Fruit fly (Drosophila melanogaster) whole organism, embryonic: ENCODE results near the gene Gale.

ENCODE experiments used
- CG10565 ChIP-seq: fragments of 200-800 bp; sonication (Bioruptor generic); optimal IDR thresholded peaks from 3 replicates; lab custom pipeline; 2016; ENCODE audit warnings: missing biosample characterization, mild to moderate bottlenecking, missing genetic modification characterization
- CG11504 ChIP-seq: fragments of 200-800 bp; sonication (Bioruptor generic); optimal IDR thresholded peaks from 3 replicates; lab custom pipeline; 2019; ENCODE audit warnings: missing biosample characterization, mild to moderate bottlenecking, missing genetic modification characterization, moderate library complexity
- CG11723 ChIP-seq: fragments of 200-800 bp; sonication (Bioruptor generic); optimal IDR thresholded peaks from 2 replicates; lab custom pipeline; 2017; ENCODE audit warnings: missing biosample characterization, mild to moderate bottlenecking, missing genetic modification characterization
- CG12071 ChIP-seq: fragments of 200-800 bp; sonication (Bioruptor generic); optimal IDR thresholded peaks from 3 replicates; lab custom pipeline; 2018; ENCODE audit warnings: missing biosample characterization, mild to moderate bottlenecking, missing genetic modification characterization
- CG12659 ChIP-seq: fragments of 200-800 bp; sonication (Bioruptor generic); optimal IDR thresholded peaks from 3 replicates; lab custom pipeline; 2017; ENCODE audit warnings: mild to moderate bottlenecking, missing biosample characterization, missing genetic modification reagents, missing genetic modification characterization
- CG13123 ChIP-seq: fragments of 200-800 bp; sonication (Bioruptor generic); optimal IDR thresholded peaks from 2 replicates; lab custom pipeline; 2016; ENCODE audit warnings: missing biosample characterization, missing genetic modification characterization
- CG13424 ChIP-seq: fragments of 200-800 bp; sonication (Bioruptor generic); optimal IDR thresholded peaks from 2 replicates; lab custom pipeline; 2019; ENCODE audit warnings: missing biosample characterization, mild to moderate bottlenecking, missing genetic modification characterization, moderate library complexity
- CG13775 ChIP-seq: fragments of 200-800 bp; sonication (Bioruptor generic); optimal IDR thresholded peaks from 3 replicates; lab custom pipeline; 2017; ENCODE audit warnings: missing biosample characterization, mild to moderate bottlenecking, missing genetic modification characterization
- CG13894 ChIP-seq: fragments of 200-800 bp; sonication (Bioruptor generic); optimal IDR thresholded peaks from 3 replicates; lab custom pipeline; 2018; ENCODE audit warnings: missing biosample characterization, mild to moderate bottlenecking, missing genetic modification characterization, moderate library complexity
- CG14710 ChIP-seq: fragments of 200-800 bp; sonication (Bioruptor generic); optimal IDR thresholded peaks from 3 replicates; lab custom pipeline; 2019; ENCODE audit warnings: missing biosample characterization, mild to moderate bottlenecking, missing genetic modification characterization, moderate library complexity
- CG17361 ChIP-seq: fragments of 200-800 bp; sonication (Bioruptor generic); IDR thresholded peaks from 3 replicates; pipeline ENCODE4 v1.3.6; 2022; ENCODE audit warnings: missing biosample characterization, missing genetic modification characterization
- CG17385 ChIP-seq: fragments of 200-800 bp; sonication (Bioruptor generic); optimal IDR thresholded peaks from 3 replicates; lab custom pipeline; 2018; ENCODE audit warnings: missing biosample characterization, mild to moderate bottlenecking, missing genetic modification characterization
- CG17829 ChIP-seq: fragments of 200-800 bp; optimal IDR thresholded peaks from 2 replicates; lab custom pipeline; 2019; ENCODE audit warnings: missing biosample characterization, mild to moderate bottlenecking, missing genetic modification characterization, moderate library complexity
- CG2199 ChIP-seq: fragments of 200-800 bp; sonication (Bioruptor generic); IDR thresholded peaks from 3 replicates; pipeline ENCODE4 v1.3.6; 2022; ENCODE audit warnings: missing biosample characterization, missing genetic modification characterization
- CG2678 ChIP-seq: fragments of 200-800 bp; sonication (Bioruptor generic); optimal IDR thresholded peaks from 3 replicates; lab custom pipeline; 2019; ENCODE audit warnings: missing biosample characterization, mild to moderate bottlenecking, missing genetic modification characterization, moderate library complexity
- CG30403 ChIP-seq: fragments of 200-800 bp; sonication (Bioruptor generic); optimal IDR thresholded peaks from 3 replicates; lab custom pipeline; 2016; ENCODE audit warnings: missing biosample characterization, missing genetic modification characterization
- CG31365 ChIP-seq: fragments of 200-800 bp; sonication (Bioruptor generic); optimal IDR thresholded peaks from 2 replicates; lab custom pipeline; 2018; ENCODE audit warnings: missing biosample characterization, mild to moderate bottlenecking, missing genetic modification characterization
- CG3995 ChIP-seq: fragments of 200-800 bp; sonication (Bioruptor generic); optimal IDR thresholded peaks from 3 replicates; lab custom pipeline; 2016; ENCODE audit warnings: missing biosample characterization, missing genetic modification characterization
- CG4282 ChIP-seq: fragments of 200-800 bp; sonication (Bioruptor generic); optimal IDR thresholded peaks from 2 replicates; lab custom pipeline; 2016; ENCODE audit warnings: missing biosample characterization, missing genetic modification characterization
- CG4707 ChIP-seq: fragments of 200-800 bp; sonication (Bioruptor generic); optimal IDR thresholded peaks from 2 replicates; lab custom pipeline; 2018; ENCODE audit warnings: missing biosample characterization, mild to moderate bottlenecking, missing genetic modification characterization, moderate library complexity
- CG8478 ChIP-seq: fragments of >200 bp; optimal IDR thresholded peaks from 2 replicates; lab custom pipeline; 2018
- Doc2 ChIP-seq: fragments of 200-800 bp; sonication (Bioruptor generic); IDR thresholded peaks from 2 replicates; pipeline ENCODE4 v1.3.6; 2022; ENCODE audit warnings: missing biosample characterization, missing genetic modification characterization
- HLHmδ ChIP-seq: fragments of 200-800 bp; sonication (Bioruptor generic); optimal IDR thresholded peaks from 2 replicates; lab custom pipeline; 2018; ENCODE audit warnings: missing biosample characterization, mild to moderate bottlenecking, missing genetic modification characterization, moderate library complexity
- Hr51 ChIP-seq, 2 experiments: fragments of 200-800 bp; sonication (Bioruptor generic); optimal IDR thresholded peaks; 2 replicates in 1 of 2; 3 replicates in 1 of 2; lab custom pipeline; 2016 to 2018; ENCODE audit warnings: missing biosample characterization in 2 of 2, missing genetic modification characterization in 2 of 2, mild to moderate bottlenecking in 1 of 2, moderate library complexity in 1 of 2
- Kr ChIP-seq: fragments of 200-800 bp; sonication (Bioruptor generic); optimal IDR thresholded peaks from 2 replicates; lab custom pipeline; 2017; ENCODE audit warnings: missing biosample characterization, mild to moderate bottlenecking, missing genetic modification characterization
- MBD-R2 ChIP-seq: fragments of 200-800 bp; sonication (Bioruptor generic); IDR thresholded peaks from 2 replicates; pipeline ENCODE4 v1.3.6; 2022; ENCODE audit warnings: missing biosample characterization, missing genetic modification characterization
- Mad ChIP-seq: fragments of 200-800 bp; sonication (Bioruptor generic); optimal IDR thresholded peaks from 2 replicates; lab custom pipeline; 2016; ENCODE audit warnings: missing biosample characterization, missing genetic modification characterization
- Meics ChIP-seq: fragments of 200-800 bp; sonication (Bioruptor generic); optimal IDR thresholded peaks from 2 replicates; lab custom pipeline; 2017; ENCODE audit warnings: missing biosample characterization, mild to moderate bottlenecking, missing genetic modification characterization
- Nf-YA ChIP-seq: fragments of 200-800 bp; sonication (Bioruptor generic); IDR thresholded peaks from 2 replicates; pipeline ENCODE4 v1.3.6; 2022; ENCODE audit warnings: missing biosample characterization, missing genetic modification characterization
- Oaz ChIP-seq: fragments of 200-800 bp; sonication (Bioruptor generic); IDR thresholded peaks from 2 replicates; pipeline ENCODE4 v1.3.6; 2022; ENCODE audit warnings: missing biosample characterization, missing genetic modification characterization
- Sox100B ChIP-seq: fragments of 200-800 bp; sonication (Bioruptor generic); optimal IDR thresholded peaks from 3 replicates; lab custom pipeline; 2018; ENCODE audit warnings: missing biosample characterization, mild to moderate bottlenecking, missing genetic modification characterization
- Sox102F ChIP-seq: fragments of 200-800 bp; sonication (Bioruptor generic); optimal IDR thresholded peaks from 2 replicates; lab custom pipeline; 2018; ENCODE audit warnings: missing biosample characterization, mild to moderate bottlenecking, missing genetic modification characterization, moderate library complexity
- Usf ChIP-seq: fragments of 200-800 bp; sonication (Bioruptor generic); optimal IDR thresholded peaks from 2 replicates; lab custom pipeline; 2017; ENCODE audit warnings: missing genotype, missing biosample characterization, missing genetic modification characterization
- corto ChIP-seq: fragments of 200-800 bp; sonication (Bioruptor generic); optimal IDR thresholded peaks from 2 replicates; lab custom pipeline; 2016; ENCODE audit warnings: missing biosample characterization, mild to moderate bottlenecking, missing genetic modification characterization, moderate library complexity
- crc ChIP-seq: fragments of 200-800 bp; sonication (Bioruptor generic); optimal IDR thresholded peaks from 2 replicates; lab custom pipeline; 2016; ENCODE audit warnings: missing biosample characterization, missing genetic modification characterization
- gem ChIP-seq: fragments of 200-800 bp; sonication (Bioruptor generic); optimal IDR thresholded peaks from 2 replicates; lab custom pipeline; 2019; ENCODE audit warnings: missing biosample characterization, mild to moderate bottlenecking, missing genetic modification characterization, moderate library complexity
- grn ChIP-seq: fragments of 200-800 bp; sonication (Bioruptor generic); optimal IDR thresholded peaks from 3 replicates; lab custom pipeline; 2017; ENCODE audit warnings: missing biosample characterization, missing genetic modification characterization
- her ChIP-seq: fragments of 200-800 bp; sonication (Bioruptor generic); optimal IDR thresholded peaks from 2 replicates; lab custom pipeline; 2016; ENCODE audit warnings: missing biosample characterization, missing genetic modification characterization
- jigr1 ChIP-seq: fragments of 200-800 bp; sonication (Bioruptor generic); IDR thresholded peaks from 3 replicates; pipeline ENCODE4 v1.3.6; 2022; ENCODE audit warnings: missing biosample characterization, missing genetic modification characterization
- kay ChIP-seq: fragments of 200-800 bp; sonication (Bioruptor generic); optimal IDR thresholded peaks from 2 replicates; lab custom pipeline; 2016; ENCODE audit warnings: missing biosample characterization, missing genetic modification characterization
- lbe ChIP-seq: fragments of 200-800 bp; sonication (Bioruptor generic); optimal IDR thresholded peaks from 2 replicates; lab custom pipeline; 2016; ENCODE audit warnings: missing biosample characterization, mild to moderate bottlenecking, missing genetic modification characterization
- lola ChIP-seq, 3 experiments: fragments of >200 bp in 2 of 3; fragments of 200-800 bp in 1 of 3; sonication (Bioruptor generic) in 1 of 3; optimal IDR thresholded peaks; 2 replicates each; lab custom pipeline; 2017 to 2019; ENCODE audit warnings: missing biosample characterization in 3 of 3, missing genetic modification characterization in 3 of 3, mild to moderate bottlenecking in 1 of 3, moderate library complexity in 1 of 3
- luna ChIP-seq: fragments of 200-800 bp; sonication (Bioruptor generic); optimal IDR thresholded peaks from 2 replicates; lab custom pipeline; 2016; ENCODE audit warnings: missing biosample characterization, missing genetic modification characterization
- mld ChIP-seq: fragments of 200-800 bp; sonication (Bioruptor generic); IDR thresholded peaks from 3 replicates; pipeline ENCODE4 v1.3.6; 2022; ENCODE audit warnings: missing biosample characterization, missing genetic modification characterization; ENCODE audit not compliant: partially characterized antibody
- nau ChIP-seq: fragments of 200-800 bp; sonication (Bioruptor generic); optimal IDR thresholded peaks from 3 replicates; lab custom pipeline; 2017; ENCODE audit warnings: missing biosample characterization, mild to moderate bottlenecking, missing genetic modification characterization, missing genetic modification reagents
- nerfin-1 ChIP-seq: fragments of 200-800 bp; sonication (Bioruptor generic); optimal IDR thresholded peaks from 3 replicates; lab custom pipeline; 2019; ENCODE audit warnings: missing biosample characterization, mild to moderate bottlenecking, missing genetic modification characterization, moderate library complexity
- pnt ChIP-seq: fragments of 200-800 bp; sonication (Bioruptor generic); optimal IDR thresholded peaks from 3 replicates; lab custom pipeline; 2016; ENCODE audit warnings: missing biosample characterization, missing genetic modification characterization
- schlank ChIP-seq: fragments of 200-800 bp; sonication (Bioruptor generic); optimal IDR thresholded peaks from 2 replicates; lab custom pipeline; 2018; ENCODE audit warnings: missing biosample characterization, mild to moderate bottlenecking, missing genetic modification characterization
- stc ChIP-seq: fragments of 200-800 bp; sonication (Bioruptor generic); IDR thresholded peaks from 2 replicates; pipeline ENCODE4 v1.3.6; 2022; ENCODE audit warnings: missing biosample characterization, missing genetic modification characterization
- wor ChIP-seq: fragments of 200-800 bp; sonication (Bioruptor generic); IDR thresholded peaks from 2 replicates; pipeline ENCODE4 v1.3.6; 2022; ENCODE audit warnings: missing biosample characterization, missing genetic modification characterization

The Gale gene

DNA sequence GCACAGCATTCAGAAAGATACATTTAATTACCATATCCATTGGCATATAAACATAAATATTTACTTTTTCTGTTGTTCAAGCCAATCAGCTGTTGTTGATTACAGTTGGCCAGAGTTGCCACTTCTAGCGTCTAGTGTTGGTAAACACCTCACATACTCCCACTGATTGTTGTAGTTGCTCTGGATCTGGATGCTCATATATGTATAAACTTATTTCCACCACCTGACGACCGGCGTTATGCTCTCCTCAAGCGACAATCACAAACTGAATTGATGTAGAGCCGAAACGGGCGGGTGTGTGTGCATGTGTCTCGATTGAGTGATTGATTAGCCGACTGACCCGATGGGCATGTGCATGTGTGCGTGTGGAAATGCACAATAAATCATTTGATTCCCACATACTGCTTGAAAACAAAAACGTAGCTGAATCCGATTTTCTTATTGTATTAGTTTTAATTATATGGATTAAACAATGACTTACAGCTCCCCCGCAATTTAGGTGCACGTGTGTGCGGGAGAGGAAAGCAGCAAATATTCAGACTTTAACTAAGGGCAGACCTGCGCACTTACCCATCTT, 33.5 kb downstream of the Gale start (continued):
- TF ChIP-seq wor (GFP tag; lab: Robert Waterston, UW) (no peak), her (GFP tag; lab: Kevin White, UChicago) (no peak), CG4282 (GFP tag; lab: Kevin White, UChicago) (peak; percentile 32), CG8478 (lab: Kevin White, UChicago) (no peak), lbe (no peak), CG13894 (tag; lab: Kevin White, UChicago) (peak; percentile 75), CG10565 (no peak), corto (no peak), nau (GFP tag; lab: Kevin White, UChicago) (peak; percentile 37), CG2678 (tag; lab: Kevin White, UChicago) (peak; percentile 47), Hr51 (GFP tag; optimal IDR thresholded peaks at IDR 0.05; lab: Kevin White, UChicago) (peak; percentile 26 to 60), grn (peak; percentile 68), CG11504 (peak; percentile 48), CG4707 (GFP tag; lab: Kevin White, UChicago) (peak; percentile 11), Sox100B (GFP tag; lab: Kevin White, UChicago) (no peak), crc (GFP tag; lab: Kevin White, UChicago) (no peak), CG13775 (no peak), Usf (no peak), Nf-YA (GFP tag; lab: Robert Waterston, UW) (no peak), Doc2 (GFP tag; lab: Robert Waterston, UW) (no peak), CG11723 (GFP tag; lab: Kevin White, UChicago) (no peak), CG17385 (GFP tag; lab: Kevin White, UChicago) (peak; percentile 35), HLHmδ (GFP tag; lab: Kevin White, UChicago) (no peak), Mad (peak; percentile 0), CG13424 (peak; percentile 24), lola (GFP tag; optimal IDR thresholded peaks at IDR 0.05; lab: Kevin White, UChicago) (no peak), schlank (tag; lab: Kevin White, UChicago) (no peak), gem (no peak), kay (GFP tag; lab: Kevin White, UChicago) (no peak), CG12071 (GFP tag; lab: Kevin White, UChicago) (peak; percentile 44), jigr1 (no peak), Sox102F (GFP tag; lab: Kevin White, UChicago) (no peak), mld (no peak), pnt (GFP tag; lab: Kevin White, UChicago) (no peak), luna (no peak), CG3995 (GFP tag; lab: Kevin White, UChicago) (no peak), Oaz (GFP tag; lab: Robert Waterston, UW) (no peak), CG2199 (peak; percentile 81; the same call in 1 of the 3 replicates), stc (GFP tag; lab: Robert Waterston, UW) (no peak), CG13123 (GFP tag; lab: Kevin White, UChicago) (no peak), MBD-R2 (GFP tag; lab: Robert Waterston, UW) (peak; percentile 89), CG14710 (peak; percentile 45), CG17829 (tag; lab: Kevin White, UChicago) (peak; percentile 43), Kr (GFP tag; lab: Kevin White, UChicago) (no peak), CG12659 (GFP tag; lab: Kevin White, UChicago) (peak; percentile 80), CG31365 (tag; lab: Kevin White, UChicago) (peak; percentile 59), nerfin-1 (tag; lab: Kevin White, UChicago) (peak; percentile 61), CG17361 (GFP tag; lab: Robert Waterston, UW) (no peak), CG30403 (peak; percentile 1), Meics (GFP tag; lab: Kevin White, UChicago) (peak; percentile 38)
